Worm (Caenorhabditis elegans) whole organism, midembryonic: ENCODE data around the gene C50C3.12.

Experiments
- T22C8.4 ChIP-seq: fragments of 200-800 bp; sonication (Bioruptor generic); IDR thresholded peaks from 2 replicates; pipeline ENCODE4 v1.3.6; 2022; ENCODE audit warnings: missing genetic modification characterization, missing compliant biosample characterization
- cog-1 ChIP-seq: sonication (generic microtip); optimal IDR thresholded peaks from 2 replicates; lab custom pipeline; 2016; ENCODE audit warnings: missing genetic modification characterization, missing compliant biosample characterization
- klf-2 ChIP-seq: fragments of 200-800 bp; sonication (Bioruptor generic); conservative IDR thresholded peaks from 2 replicates; pipeline ENCODE4 v1.3.6; 2022; ENCODE audit warnings: missing genetic modification reagents, missing genetic modification characterization, missing compliant biosample characterization

ce11 chrIII:8201760-8202159, 25.4 kb downstream of the C50C3.12 start:
- TF ChIP-seq T22C8.4 (GFP tag; lab: Robert Waterston, UW), result no peak
- TF ChIP-seq cog-1 (tag; lab: Kevin White, UChicago), result no peak
- TF ChIP-seq klf-2 (GFP tag; lab: Robert Waterston, UW), result no peak
